Fruit fly (Drosophila melanogaster): Measurements from ENCODE around the gene CG10514.
A peak's percentile ranks its signal among the peaks of the same experiment; 100 is the strongest.

Gene CG10514

DNA sequence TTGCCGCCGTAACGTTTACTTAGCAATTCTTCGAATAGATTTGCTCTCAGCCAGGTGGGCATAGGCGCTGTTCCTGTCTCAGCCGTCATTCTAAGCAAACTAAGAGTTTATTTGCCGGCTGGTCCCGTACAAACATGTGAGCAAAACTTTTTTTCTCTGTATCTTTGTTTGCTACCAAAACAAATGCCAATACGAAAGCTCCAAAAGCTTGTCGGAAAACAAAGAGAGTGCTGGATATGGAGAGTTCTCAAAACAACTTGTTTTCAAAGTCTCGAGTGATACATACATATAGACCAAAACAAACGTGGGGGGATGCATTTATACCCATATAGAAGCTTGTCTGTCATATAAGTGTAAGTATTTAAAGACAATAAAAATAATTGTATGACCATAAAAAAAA lies 36.4 kb upstream of the CG10514 start, which contains the start of gene CG10559 (continued):
- TF ChIP-seq gfzf (GFP tag; optimal IDR thresholded peaks at IDR 0.05) (no peak), CG43689 (GFP tag; IDR thresholded peaks at IDR 0.05) (no peak), CG32767 (GFP tag; IDR thresholded peaks at IDR 0.05) (no peak), CG8290 (GFP tag; optimal IDR thresholded peaks at IDR 0.05) (no peak), CG8290 (tag; optimal IDR thresholded peaks at IDR 0.05) (peak in 1 of 2 experiments; percentile 13), wek (GFP tag; optimal IDR thresholded peaks at IDR 0.05) (no peak), Fer3 (tag; optimal IDR thresholded peaks at IDR 0.05) (no peak), Gug (GFP tag; IDR thresholded peaks at IDR 0.05) (no peak), ato (GFP tag; IDR thresholded peaks at IDR 0.05; ENCODE audit: partially characterized antibody) (no peak), gsb-n (tag; optimal IDR thresholded peaks at IDR 0.05) (no peak)

DNA sequence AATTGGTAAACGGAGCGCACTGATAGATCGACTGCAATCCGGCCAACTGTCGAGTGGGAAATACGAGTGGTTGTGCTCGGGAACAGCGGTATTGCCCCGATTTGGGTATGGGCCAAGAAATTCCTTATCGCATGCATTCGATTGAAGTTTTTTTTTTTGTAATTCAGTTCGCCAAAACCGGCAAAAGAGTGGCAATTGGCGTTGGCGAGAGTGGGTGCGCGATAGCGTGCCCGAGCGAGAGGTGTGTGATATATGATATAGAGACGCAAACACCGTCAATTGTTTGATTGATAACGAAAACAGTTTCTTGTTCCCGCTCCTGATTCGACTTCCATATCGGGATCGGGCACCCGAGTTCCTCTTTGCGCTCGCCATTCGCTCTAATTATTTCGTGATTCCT lies 34.1 kb upstream of the CG10514 start, which contains the start of gene CG31087:
CG31087 (minus strand) TSS at position 63 of the 400 bp plus-strand sequence.
- TF ChIP-seq sug (tag; optimal IDR thresholded peaks at IDR 0.05) (peak; percentile 15), Blimp-1 (GFP tag; optimal IDR thresholded peaks at IDR 0.05) (no peak), pan (optimal IDR thresholded peaks at IDR 0.05) (no peak), pan (GFP tag; optimal IDR thresholded peaks at IDR 0.05 in 1 of 2, IDR thresholded peaks at IDR 0.05 in 1 of 2) (no peak), Dip2 (GFP tag; IDR thresholded peaks at IDR 0.05) (no peak), CG12769 (tag; optimal IDR thresholded peaks at IDR 0.05) (peak; percentile 40), repo (GFP tag; optimal IDR thresholded peaks at IDR 0.05) (no peak), CTCF (GFP tag; optimal IDR thresholded peaks at IDR 0.05) (no peak), tll (GFP tag; optimal IDR thresholded peaks at IDR 0.05) (no peak), CG13123 (GFP tag; optimal IDR thresholded peaks at IDR 0.05) (no peak), CG9817 (tag; optimal IDR thresholded peaks at IDR 0.05) (no peak), CG15479 (GFP tag; optimal IDR thresholded peaks at IDR 0.05) (no peak), cad (GFP tag; optimal IDR thresholded peaks at IDR 0.05) (no peak), sens (GFP tag) (peak; percentile 67), H2.0 (GFP tag; IDR thresholded peaks at IDR 0.05) (no peak), Optix (GFP tag; IDR thresholded peaks at IDR 0.05) (no peak), nau (GFP tag; optimal IDR thresholded peaks at IDR 0.05) (no peak), CG7963 (GFP tag; IDR thresholded peaks at IDR 0.05; ENCODE audit: partially characterized antibody) (no peak), CG17359 (tag; optimal IDR thresholded peaks at IDR 0.05) (no peak), knrl (GFP tag; IDR thresholded peaks at IDR 0.05; ENCODE audit: partially characterized antibody) (no peak), ham (GFP tag; IDR thresholded peaks at IDR 0.05) (no peak), CG11456 (GFP tag; IDR thresholded peaks at IDR 0.05) (no peak), zf30C (GFP tag; optimal IDR thresholded peaks at IDR 0.05) (no peak), Fer1 (GFP tag; optimal IDR thresholded peaks at IDR 0.05) (no peak), Dbx (GFP tag; IDR thresholded peaks at IDR 0.05) (no peak), MBD-R2 (GFP tag; IDR thresholded peaks at IDR 0.05) (no peak), CG13775 (GFP tag; optimal IDR thresholded peaks at IDR 0.05) (no peak), CG7928 (GFP tag; optimal IDR thresholded peaks at IDR 0.05) (no peak), chinmo (GFP tag; IDR thresholded peaks at IDR 0.05; ENCODE audit: partially characterized antibody) (0 out of 4 replicates have a peak, but pooled peaks have one; percentile 57), HHEX (GFP tag; optimal IDR thresholded peaks at IDR 0.05) (no peak), CG11247 (GFP tag; IDR thresholded peaks at IDR 0.05) (no peak), sna (GFP tag; IDR thresholded peaks at IDR 0.05; ENCODE audit: partially characterized antibody) (no peak), Deaf1 (tag; optimal IDR thresholded peaks at IDR 0.05) (peak; percentile 51), CG1024 (GFP tag; IDR thresholded peaks at IDR 0.05) (no peak), bab2 (GFP tag; optimal IDR thresholded peaks at IDR 0.05) (no peak), Max (GFP tag; optimal IDR thresholded peaks at IDR 0.05) (no peak), grn (GFP tag; optimal IDR thresholded peaks at IDR 0.05) (peak; percentile 12), CG31224 (GFP tag; IDR thresholded peaks at IDR 0.05) (no peak), lab (GFP tag; optimal IDR thresholded peaks at IDR 0.05) (peak; percentile 50), CG10565 (GFP tag; optimal IDR thresholded peaks at IDR 0.05) (no peak), sd (tag; optimal IDR thresholded peaks at IDR 0.05) (peak; percentile 2)
